Worm (Caenorhabditis elegans) whole organism, L1 larva: ENCODE data around the gene copg-1.

Experiments used
- C04F5.9 ChIP-seq: sonication (generic microtip); optimal IDR thresholded peaks from 2 replicates; lab custom pipeline; 2016; ENCODE audit warnings: missing genetic modification characterization, missing compliant biosample characterization
- C16A3.4 ChIP-seq: fragments of 150-350 bp; optimal IDR thresholded peaks from 2 replicates; lab custom pipeline; 2014; ENCODE audit warnings: missing biosample characterization, missing genetic modification characterization
- C34B4.2 ChIP-seq: sonication (generic microtip); optimal IDR thresholded peaks from 2 replicates; lab custom pipeline; 2017; ENCODE audit warnings: mild to moderate bottlenecking, missing genetic modification characterization, missing compliant biosample characterization
- F16B12.6 ChIP-seq: fragments of 150-350 bp; optimal IDR thresholded peaks from 2 replicates; lab custom pipeline; 2014; ENCODE audit warnings: missing biosample characterization, missing genetic modification characterization
- aha-1 ChIP-seq: fragments of 150-350 bp; optimal IDR thresholded peaks from 2 replicates; lab custom pipeline; 2014; ENCODE audit warnings: missing biosample characterization, missing genetic modification characterization
- alr-1 ChIP-seq: fragments of 200-800 bp; sonication (Bioruptor generic); optimal IDR thresholded peaks from 2 replicates; lab custom pipeline; 2018; ENCODE audit warnings: borderline replicate concordance, mild to moderate bottlenecking, missing genetic modification characterization, missing compliant biosample characterization
- aly-2 ChIP-seq: fragments of 150-350 bp; optimal IDR thresholded peaks from 2 replicates; lab custom pipeline; 2014; ENCODE audit warnings: missing biosample characterization, missing genetic modification characterization
- ama-1 ChIP-seq: fragments of 150-350 bp; optimal IDR thresholded peaks from 2 replicates; lab custom pipeline; 2014
- blmp-1 ChIP-seq: fragments of 150-350 bp; optimal IDR thresholded peaks from 2 replicates; lab custom pipeline; 2014; ENCODE audit warnings: missing biosample characterization, missing genetic modification characterization
- ceh-63 ChIP-seq: fragments of 200-800 bp; sonication (Bioruptor generic); optimal IDR thresholded peaks from 2 replicates; lab custom pipeline; 2018; ENCODE audit warnings: mild to moderate bottlenecking, missing genetic modification characterization, missing compliant biosample characterization
- ceh-82 ChIP-seq, 3 experiments: fragments of 150-350 bp in 1 of 3; sonication (generic microtip) in 2 of 3; optimal IDR thresholded peaks; 2 replicates each; lab custom pipeline; 2014 to 2017; ENCODE audit warnings: missing biosample characterization in 3 of 3, missing genetic modification characterization in 3 of 3
- dpl-1 ChIP-seq, 3 experiments: fragments of 150-350 bp in 2 of 3; sonication (generic microtip) in 1 of 3; optimal IDR thresholded peaks; 2 replicates each; lab custom pipeline; 2014 to 2017; ENCODE audit warnings: missing biosample characterization in 3 of 3, missing genetic modification characterization in 3 of 3, missing genetic modification reagents in 3 of 3
- dsc-1 ChIP-seq: sonication (generic microtip); optimal IDR thresholded peaks from 2 replicates; lab custom pipeline; 2016; ENCODE audit warnings: mild to moderate bottlenecking, missing genetic modification characterization, missing compliant biosample characterization
- efl-1 ChIP-seq, 4 experiments: fragments of 150-350 bp; optimal IDR thresholded peaks in 3 of 4; peaks in 1 of 4; 1 replicate in 1 of 4; 2 replicates in 3 of 4; lab custom pipeline; 2014; ENCODE audit warnings: missing biosample characterization in 2 of 4, missing genetic modification characterization in 2 of 4, missing genetic modification reagents in 2 of 4
- egl-13 ChIP-seq: sonication (generic microtip); optimal IDR thresholded peaks from 2 replicates; lab custom pipeline; 2016; ENCODE audit warnings: missing genotype, missing genetic modification reagents, missing genetic modification characterization, missing compliant biosample characterization
- elt-2 ChIP-seq: sonication (generic microtip); optimal IDR thresholded peaks from 2 replicates; lab custom pipeline; 2016; ENCODE audit warnings: missing genetic modification characterization, mild to moderate bottlenecking, inconsistent platforms, missing compliant biosample characterization, missing genetic modification reagents
- fkh-10 ChIP-seq: sonication (generic microtip); optimal IDR thresholded peaks from 2 replicates; lab custom pipeline; 2017; ENCODE audit warnings: missing biosample characterization, missing genetic modification reagents, missing genetic modification characterization
- fos-1 ChIP-seq: fragments of 150-350 bp; optimal IDR thresholded peaks from 2 replicates; lab custom pipeline; 2014; ENCODE audit warnings: missing biosample characterization, missing genetic modification characterization
- grh-1 ChIP-seq: fragments of 200-800 bp; sonication (Bioruptor generic); IDR thresholded peaks from 2 replicates; pipeline ENCODE4 v1.3.6; 2022; ENCODE audit warnings: missing genetic modification reagents, missing genetic modification characterization, missing compliant biosample characterization
- hlh-17 ChIP-seq: fragments of 200-800 bp; sonication (Bioruptor generic); optimal IDR thresholded peaks from 2 replicates; lab custom pipeline; 2018; ENCODE audit warnings: missing genetic modification characterization, mild to moderate bottlenecking, missing compliant biosample characterization, moderate library complexity, borderline replicate concordance
- hlh-4 ChIP-seq: sonication (generic microtip); optimal IDR thresholded peaks from 2 replicates; lab custom pipeline; 2016; ENCODE audit warnings: mild to moderate bottlenecking, missing genetic modification characterization, missing compliant biosample characterization
- hpl-2 ChIP-seq: fragments of 150-350 bp; optimal IDR thresholded peaks from 2 replicates; lab custom pipeline; 2014; ENCODE audit warnings: missing biosample characterization, missing genetic modification reagents, missing genetic modification characterization
- irx-1 ChIP-seq: sonication (generic microtip); optimal IDR thresholded peaks from 2 replicates; lab custom pipeline; 2016; ENCODE audit warnings: missing genetic modification characterization, missing compliant biosample characterization
- lin-14 ChIP-seq: fragments of 200-800 bp; sonication (Bioruptor generic); optimal IDR thresholded peaks from 2 replicates; lab custom pipeline; 2018; ENCODE audit warnings: mild to moderate bottlenecking, missing genetic modification characterization, moderate library complexity, missing compliant biosample characterization
- lin-15B ChIP-seq: fragments of 150-350 bp; sonication (generic microtip); optimal IDR thresholded peaks from 3 replicates; lab custom pipeline; 2014; ENCODE audit warnings: missing biosample characterization, missing genetic modification characterization
- lin-39 ChIP-seq: fragments of 150-350 bp; optimal IDR thresholded peaks from 2 replicates; lab custom pipeline; 2014; ENCODE audit warnings: missing biosample characterization, missing genetic modification reagents, missing genetic modification characterization
- lir-3 ChIP-seq: sonication (generic microtip); optimal IDR thresholded peaks from 2 replicates; lab custom pipeline; 2016; ENCODE audit warnings: mild to moderate bottlenecking, missing genetic modification characterization, moderate library complexity, missing compliant biosample characterization; ENCODE audit not compliant: poor library complexity
- lsy-2 ChIP-seq, 2 experiments: fragments of 150-350 bp; optimal IDR thresholded peaks; 2 replicates each; lab custom pipeline; 2014; ENCODE audit warnings: missing biosample characterization in 2 of 2, missing genetic modification characterization in 2 of 2
- mab-9 ChIP-seq: fragments of 200-800 bp; sonication (Bioruptor generic); IDR thresholded peaks from 2 replicates; pipeline ENCODE4 v1.3.6; 2022; ENCODE audit warnings: missing genetic modification reagents, missing genetic modification characterization, missing compliant biosample characterization
- mef-2 ChIP-seq: fragments of 150-350 bp; optimal IDR thresholded peaks from 2 replicates; lab custom pipeline; 2014; ENCODE audit warnings: missing biosample characterization, missing genetic modification characterization
- nhr-11 ChIP-seq: fragments of 150-350 bp; optimal IDR thresholded peaks from 2 replicates; lab custom pipeline; 2014; ENCODE audit warnings: missing biosample characterization, missing genetic modification characterization
- nhr-12 ChIP-seq: sonication (generic microtip); optimal IDR thresholded peaks from 2 replicates; lab custom pipeline; 2017; ENCODE audit warnings: missing biosample characterization, missing genetic modification characterization
- nhr-19 ChIP-seq: fragments of 200-800 bp; sonication (Bioruptor generic); conservative IDR thresholded peaks from 2 replicates; pipeline ENCODE4 v1.3.6; 2022; ENCODE audit warnings: missing genetic modification characterization, missing compliant biosample characterization
- nhr-20 ChIP-seq: sonication (generic microtip); optimal IDR thresholded peaks from 2 replicates; lab custom pipeline; 2016; ENCODE audit warnings: mild to moderate bottlenecking, missing genetic modification characterization, missing compliant biosample characterization
- nhr-237 ChIP-seq: fragments of 150-350 bp; optimal IDR thresholded peaks from 2 replicates; lab custom pipeline; 2014; ENCODE audit warnings: missing biosample characterization, missing genetic modification characterization
- nhr-71 ChIP-seq: sonication (generic microtip); optimal IDR thresholded peaks from 2 replicates; lab custom pipeline; 2016; ENCODE audit warnings: mild to moderate bottlenecking, missing genetic modification characterization, moderate library complexity, missing compliant biosample characterization
- nhr-77 ChIP-seq: fragments of 150-350 bp; optimal IDR thresholded peaks from 2 replicates; lab custom pipeline; 2014; ENCODE audit warnings: missing biosample characterization, missing genetic modification characterization
- nhr-85 ChIP-seq: sonication (generic microtip); peaks from one replicate; lab custom pipeline; 2016; ENCODE audit warnings: missing genetic modification characterization, inconsistent platforms, missing compliant biosample characterization
- pax-3 ChIP-seq: fragments of 200-800 bp; sonication (Bioruptor generic); optimal IDR thresholded peaks from 2 replicates; lab custom pipeline; 2018; ENCODE audit warnings: mild to moderate bottlenecking, missing genetic modification characterization, moderate library complexity, missing compliant biosample characterization
- pqm-1 ChIP-seq: sonication (generic microtip); optimal IDR thresholded peaks from 3 replicates; lab custom pipeline; 2017; ENCODE audit warnings: missing biosample characterization, missing genetic modification characterization
- rnt-1 ChIP-seq: sonication (generic microtip); optimal IDR thresholded peaks from 2 replicates; lab custom pipeline; 2016; ENCODE audit warnings: mild to moderate bottlenecking, missing genetic modification characterization, moderate library complexity, missing compliant biosample characterization
- skn-1 ChIP-seq: fragments of 150-350 bp; optimal IDR thresholded peaks from 2 replicates; lab custom pipeline; 2014; ENCODE audit warnings: missing biosample characterization, missing genetic modification characterization
- snu-23 ChIP-seq: sonication (generic microtip); optimal IDR thresholded peaks from 2 replicates; lab custom pipeline; 2016; ENCODE audit warnings: missing genetic modification characterization, missing compliant biosample characterization
- sptf-1 ChIP-seq: fragments of 150-350 bp; optimal IDR thresholded peaks from 2 replicates; lab custom pipeline; 2014; ENCODE audit warnings: missing biosample characterization, missing genetic modification characterization
- sup-37 ChIP-seq: fragments of 200-800 bp; sonication (Bioruptor generic); optimal IDR thresholded peaks from 2 replicates; lab custom pipeline; 2018; ENCODE audit warnings: mild to moderate bottlenecking, missing genetic modification characterization, missing compliant biosample characterization
- unc-30 ChIP-seq: sonication (generic microtip); optimal IDR thresholded peaks from 2 replicates; lab custom pipeline; 2017; ENCODE audit warnings: missing biosample characterization, missing genetic modification characterization
- unc-62 ChIP-seq: fragments of 150-350 bp; optimal IDR thresholded peaks from 2 replicates; lab custom pipeline; 2014; ENCODE audit warnings: missing biosample characterization, missing genetic modification reagents, missing genetic modification characterization
- unc-86 ChIP-seq: sonication (generic microtip); optimal IDR thresholded peaks from 2 replicates; lab custom pipeline; 2016; ENCODE audit warnings: missing genetic modification characterization, missing compliant biosample characterization
- vab-15 ChIP-seq: sonication (generic microtip); optimal IDR thresholded peaks from 2 replicates; lab custom pipeline; 2017; ENCODE audit warnings: missing genotype, mild to moderate bottlenecking, missing genetic modification characterization, missing compliant biosample characterization
- zip-4 ChIP-seq: fragments of 200-800 bp; sonication (Bioruptor generic); optimal IDR thresholded peaks from 2 replicates; lab custom pipeline; 2018; ENCODE audit warnings: mild to moderate bottlenecking, missing genetic modification characterization, moderate library complexity, missing compliant biosample characterization
- ztf-11 ChIP-seq, 2 experiments: sonication (generic microtip); optimal IDR thresholded peaks; 2 replicates each; lab custom pipeline; 2016 to 2017; ENCODE audit warnings: missing genetic modification characterization in 2 of 2, missing biosample characterization in 1 of 2, missing compliant biosample characterization in 1 of 2
- ztf-4 ChIP-seq: fragments of 150-350 bp; optimal IDR thresholded peaks from 2 replicates; lab custom pipeline; 2014; ENCODE audit warnings: missing biosample characterization, missing genetic modification characterization

The copg-1 gene

DNA sequence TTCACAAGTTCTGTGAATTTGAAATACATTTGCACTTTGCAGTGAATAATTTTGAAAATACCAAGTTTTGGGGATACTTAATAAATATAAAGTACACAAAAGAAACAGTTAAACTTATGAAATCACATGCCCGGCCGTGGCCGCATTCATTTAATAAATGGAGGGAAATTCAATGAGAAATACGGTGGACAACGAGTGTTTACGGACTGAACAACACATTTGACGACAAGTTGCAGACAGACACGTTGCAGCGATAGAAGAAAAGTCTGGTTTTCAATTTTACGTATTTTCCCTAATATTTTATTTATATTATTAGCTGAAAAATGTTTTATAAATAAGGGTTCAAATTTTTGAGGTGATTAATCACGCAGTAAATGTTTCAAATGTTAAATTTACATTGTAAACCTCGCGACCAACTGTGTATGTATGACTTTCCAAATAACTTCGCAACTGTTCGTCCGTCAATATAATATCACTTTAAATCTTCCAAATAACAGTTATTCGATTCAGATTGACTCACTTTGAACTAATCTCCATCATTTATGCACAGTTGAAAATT lies at the start of gene copg-1:
Gene copg-1 (plus strand): TSS at position 509 of the 559 bp plus-strand sequence.
- TF ChIP-seq dsc-1 (tag; lab: Kevin White, UChicago) (peak; percentile 33), unc-30 (no peak), hlh-4 (tag; lab: Kevin White, UChicago) (no peak), sup-37 (GFP tag; lab: Kevin White, UChicago) (no peak), blmp-1 (peak; percentile 49), lin-39 (no peak), irx-1 (peak; percentile 33), fkh-10 (no peak), C04F5.9 (tag; lab: Kevin White, UChicago) (no peak), dpl-1 (GFP tag; optimal IDR thresholded peaks at IDR 0.05; lab: Kevin White, UChicago) (peak; percentile 45 to 74 (median 62)), pax-3 (tag; lab: Kevin White, UChicago) (no peak), elt-2 (tag; lab: Kevin White, UChicago) (no peak), C16A3.4 (tag; lab: Kevin White, UChicago) (peak; percentile 35), ceh-63 (GFP tag; lab: Kevin White, UChicago) (no peak), nhr-20 (peak; percentile 66), unc-86 (tag; lab: Kevin White, UChicago) (peak; percentile 50), nhr-85 (tag; lab: Kevin White, UChicago) (peak; percentile 48), hlh-17 (no peak), nhr-237 (tag; lab: Kevin White, UChicago) (no peak), nhr-71 (tag; lab: Kevin White, UChicago) (peak; percentile 65), vab-15 (tag; lab: Kevin White, UChicago) (no peak), nhr-11 (tag; lab: Kevin White, UChicago) (no peak), skn-1 (tag; lab: Kevin White, UChicago) (peak; percentile 48), fos-1 (tag; lab: Kevin White, UChicago) (no peak), zip-4 (GFP tag; lab: Kevin White, UChicago) (no peak), lin-14 (peak; percentile 73), ceh-82 (tag; optimal IDR thresholded peaks at IDR 0.05; lab: Kevin White, UChicago) (peak in 2 of 3 experiments; percentile 15 to 42), ztf-4 (tag; lab: Kevin White, UChicago) (peak; percentile 13), mab-9 (GFP tag; lab: Robert Waterston, UW) (no peak), egl-13 (tag; lab: Kevin White, UChicago) (no peak), nhr-19 (GFP tag; lab: Robert Waterston, UW) (peak; percentile 20; the same call in 1 of the 2 replicates), rnt-1 (tag; lab: Kevin White, UChicago) (peak; percentile 37), efl-1 (optimal IDR thresholded peaks at IDR 0.05; lab: Kevin White, UChicago) (peak; percentile 56 to 64), efl-1 (GFP tag; optimal IDR thresholded peaks at IDR 0.05 in 1 of 2; lab: Kevin White, UChicago) (peak; percentile 69 to 94), lin-15B (tag; lab: Kevin White, UChicago) (no peak), mef-2 (tag; lab: Kevin White, UChicago) (no peak), F16B12.6 (tag; lab: Kevin White, UChicago) (peak; percentile 91), grh-1 (GFP tag; lab: Robert Waterston, UW) (no peak), nhr-12 (tag; lab: Kevin White, UChicago) (no peak), pqm-1 (tag; lab: Kevin White, UChicago) (no peak), unc-62 (GFP tag; lab: Kevin White, UChicago) (no peak), snu-23 (GFP tag; lab: Kevin White, UChicago) (peak; percentile 66), nhr-77 (peak; percentile 5), alr-1 (tag; lab: Kevin White, UChicago) (no peak), aha-1 (no peak), ztf-11 (tag; optimal IDR thresholded peaks at IDR 0.05; lab: Kevin White, UChicago) (no peak), hpl-2 (GFP tag; lab: Kevin White, UChicago) (no peak), lsy-2 (tag; optimal IDR thresholded peaks at IDR 0.05; lab: Kevin White, UChicago) (peak; percentile 89 to 97), sptf-1 (tag; lab: Kevin White, UChicago) (no peak), aly-2 (tag; lab: Kevin White, UChicago) (peak; percentile 4), ama-1 (lab: Kevin White, UChicago) (no peak), lir-3 (tag; lab: Kevin White, UChicago) (no peak), C34B4.2 (no peak)
